Fruit fly (Drosophila melanogaster) whole organism, prepupa: Measurements from ENCODE around the gene Sil1.

Source experiments
- Blimp-1 ChIP-seq: fragments of 200-800 bp; sonication (Bioruptor generic); optimal IDR thresholded peaks from 3 replicates; lab custom pipeline; 2017; ENCODE audit warnings: missing biosample characterization, missing genetic modification characterization, mild to moderate bottlenecking, moderate library complexity, missing genetic modification reagents
- CG10669 ChIP-seq: fragments of 200-800 bp; sonication (Bioruptor generic); optimal IDR thresholded peaks from 3 replicates; lab custom pipeline; 2018; ENCODE audit warnings: missing biosample characterization, mild to moderate bottlenecking, missing genetic modification characterization, moderate library complexity
- CG11294 ChIP-seq: fragments of 200-800 bp; sonication (Bioruptor generic); IDR thresholded peaks from 2 replicates; pipeline ENCODE4 v1.3.6; 2022; ENCODE audit warnings: missing biosample characterization, missing genetic modification characterization
- CG11762 ChIP-seq: fragments of 200-800 bp; sonication (Bioruptor generic); optimal IDR thresholded peaks from 3 replicates; lab custom pipeline; 2016; ENCODE audit warnings: missing biosample characterization, missing genetic modification characterization; ENCODE audit not compliant: insufficient read depth
- CG11902 ChIP-seq: fragments of 200-800 bp; sonication (Bioruptor generic); optimal IDR thresholded peaks from 3 replicates; lab custom pipeline; 2016; ENCODE audit warnings: missing biosample characterization, missing genetic modification characterization
- CG15336 ChIP-seq: fragments of 200-800 bp; sonication (Bioruptor generic); IDR thresholded peaks from 2 replicates; pipeline ENCODE4 v1.3.6; 2022; ENCODE audit warnings: missing biosample characterization, missing genetic modification characterization
- CG1621 ChIP-seq: fragments of 200-800 bp; sonication (Bioruptor generic); optimal IDR thresholded peaks from 3 replicates; lab custom pipeline; 2018; ENCODE audit warnings: missing biosample characterization, mild to moderate bottlenecking, missing genetic modification characterization
- CG3032 ChIP-seq: fragments of 200-800 bp; optimal IDR thresholded peaks from 2 replicates; lab custom pipeline; 2019; ENCODE audit warnings: missing biosample characterization, mild to moderate bottlenecking, missing genetic modification characterization, moderate library complexity
- CG32006 ChIP-seq: fragments of 200-800 bp; sonication (Bioruptor generic); optimal IDR thresholded peaks from 3 replicates; lab custom pipeline; 2017; ENCODE audit warnings: missing biosample characterization, mild to moderate bottlenecking, missing genetic modification characterization
- CG3919 ChIP-seq: fragments of 200-800 bp; sonication (Bioruptor generic); optimal IDR thresholded peaks from 3 replicates; lab custom pipeline; 2016; ENCODE audit warnings: missing biosample characterization, missing genetic modification characterization
- CG4318 ChIP-seq: fragments of 200-800 bp; sonication (Bioruptor generic); optimal IDR thresholded peaks from 3 replicates; lab custom pipeline; 2017; ENCODE audit warnings: missing biosample characterization, mild to moderate bottlenecking, missing genetic modification characterization
- CG6163 ChIP-seq: fragments of 200-800 bp; sonication (Bioruptor generic); IDR thresholded peaks from 3 replicates; pipeline ENCODE4 v1.3.6; 2022; ENCODE audit warnings: missing biosample characterization, missing genetic modification characterization
- CG6276 ChIP-seq: fragments of 200-800 bp; sonication (Bioruptor generic); optimal IDR thresholded peaks from 2 replicates; lab custom pipeline; 2017; ENCODE audit warnings: missing biosample characterization, mild to moderate bottlenecking, missing genetic modification characterization
- CG6792 ChIP-seq: fragments of 200-800 bp; sonication (Bioruptor generic); optimal IDR thresholded peaks from 3 replicates; lab custom pipeline; 2016; ENCODE audit warnings: missing biosample characterization, missing genetic modification characterization
- CG6808 ChIP-seq: fragments of 200-800 bp; sonication (Bioruptor generic); optimal IDR thresholded peaks from 3 replicates; lab custom pipeline; 2017; ENCODE audit warnings: missing biosample characterization, missing genetic modification characterization, mild to moderate bottlenecking, moderate library complexity, missing genetic modification reagents
- CG6854 ChIP-seq: fragments of 200-800 bp; sonication (Bioruptor generic); optimal IDR thresholded peaks from 2 replicates; lab custom pipeline; 2017; ENCODE audit warnings: missing biosample characterization, mild to moderate bottlenecking, missing genetic modification characterization
- CG8319 ChIP-seq: fragments of 200-800 bp; sonication (Bioruptor generic); optimal IDR thresholded peaks from 3 replicates; lab custom pipeline; 2016; ENCODE audit warnings: missing biosample characterization, missing genetic modification characterization
- Eip75B ChIP-seq: fragments of 200-800 bp; sonication (Bioruptor generic); optimal IDR thresholded peaks from 3 replicates; lab custom pipeline; 2016; ENCODE audit warnings: missing biosample characterization, missing genetic modification characterization
- Eip78C ChIP-seq: fragments of 200-800 bp; sonication (Bioruptor generic); peaks from one replicate; lab custom pipeline; 2016; ENCODE audit warnings: missing biosample characterization, missing genetic modification characterization
- Ets96B ChIP-seq: fragments of 200-800 bp; optimal IDR thresholded peaks from 2 replicates; lab custom pipeline; 2019; ENCODE audit warnings: missing biosample characterization, mild to moderate bottlenecking, missing genetic modification characterization, moderate library complexity
- Gug ChIP-seq: fragments of 200-800 bp; sonication (Bioruptor generic); IDR thresholded peaks from 2 replicates; pipeline ENCODE4 v1.3.6; 2022; ENCODE audit warnings: missing biosample characterization, missing genetic modification characterization
- Hr38 ChIP-seq: sonication (Bioruptor generic); optimal IDR thresholded peaks from 2 replicates; lab custom pipeline; 2016; ENCODE audit warnings: missing biosample characterization, missing genetic modification characterization
- Hr4 ChIP-seq: fragments of 200-800 bp; sonication (Bioruptor generic); optimal IDR thresholded peaks from 3 replicates; lab custom pipeline; 2016; ENCODE audit warnings: missing biosample characterization, missing genetic modification characterization
- Smox ChIP-seq: fragments of 200-800 bp; sonication (Bioruptor generic); optimal IDR thresholded peaks from 3 replicates; lab custom pipeline; 2016; ENCODE audit warnings: missing biosample characterization, missing genetic modification characterization
- Sox102F ChIP-seq: fragments of 200-800 bp; sonication (Bioruptor generic); optimal IDR thresholded peaks from 2 replicates; lab custom pipeline; 2016; ENCODE audit warnings: missing biosample characterization, mild to moderate bottlenecking, missing genetic modification characterization
- Sox14 ChIP-seq: fragments of 200-800 bp; sonication (Bioruptor generic); optimal IDR thresholded peaks from 3 replicates; lab custom pipeline; 2016; ENCODE audit warnings: missing biosample characterization, missing genetic modification characterization
- Sox15 ChIP-seq: fragments of 200-800 bp; sonication (Bioruptor generic); optimal IDR thresholded peaks from 3 replicates; lab custom pipeline; 2016; ENCODE audit warnings: missing biosample characterization, missing genetic modification characterization
- achi ChIP-seq: fragments of 200-800 bp; sonication (Bioruptor generic); optimal IDR thresholded peaks from 3 replicates; lab custom pipeline; 2016; ENCODE audit warnings: missing biosample characterization, missing genetic modification characterization
- acj6 ChIP-seq: fragments of 200-800 bp; sonication (Bioruptor generic); optimal IDR thresholded peaks from 3 replicates; lab custom pipeline; 2016; ENCODE audit warnings: missing biosample characterization, missing genetic modification characterization
- cyc ChIP-seq: fragments of 200-800 bp; sonication (Bioruptor generic); optimal IDR thresholded peaks from 3 replicates; lab custom pipeline; 2016; ENCODE audit warnings: missing biosample characterization, missing genetic modification characterization
- dac ChIP-seq: fragments of 200-800 bp; sonication (Bioruptor generic); optimal IDR thresholded peaks from 2 replicates; lab custom pipeline; 2017; ENCODE audit warnings: missing biosample characterization, mild to moderate bottlenecking, missing genetic modification characterization
- dsx ChIP-seq: fragments of 200-800 bp; optimal IDR thresholded peaks from 3 replicates; lab custom pipeline; 2019; ENCODE audit warnings: missing biosample characterization, mild to moderate bottlenecking, missing genetic modification characterization, moderate library complexity; ENCODE audit not compliant: poor library complexity, severe bottlenecking
- fd85E ChIP-seq: fragments of 200-800 bp; sonication (Bioruptor generic); optimal IDR thresholded peaks from 3 replicates; lab custom pipeline; 2016; ENCODE audit warnings: missing biosample characterization, missing genetic modification characterization
- fkh ChIP-seq: fragments of 200-800 bp; sonication (Bioruptor generic); optimal IDR thresholded peaks from 3 replicates; lab custom pipeline; 2017; ENCODE audit warnings: missing biosample characterization, mild to moderate bottlenecking, missing genetic modification characterization, moderate library complexity
- lz ChIP-seq: fragments of 200-800 bp; sonication (Bioruptor generic); optimal IDR thresholded peaks from 3 replicates; lab custom pipeline; 2016; ENCODE audit warnings: missing biosample characterization, missing genetic modification characterization
- net ChIP-seq: fragments of 200-800 bp; sonication (Bioruptor generic); optimal IDR thresholded peaks from 3 replicates; lab custom pipeline; 2016; ENCODE audit warnings: missing biosample characterization, missing genetic modification characterization
- pdm3 ChIP-seq: fragments of 200-800 bp; sonication (Bioruptor generic); optimal IDR thresholded peaks from 3 replicates; lab custom pipeline; 2016; ENCODE audit warnings: missing biosample characterization, missing genetic modification characterization
- spab ChIP-seq: fragments of 200-800 bp; sonication (Bioruptor generic); optimal IDR thresholded peaks from 2 replicates; lab custom pipeline; 2017; ENCODE audit warnings: missing biosample characterization, mild to moderate bottlenecking, missing genetic modification characterization, missing genetic modification reagents
- ss ChIP-seq, 2 experiments: fragments of 200-800 bp; sonication (Bioruptor generic); optimal IDR thresholded peaks; 2 replicates in 1 of 2; 3 replicates in 1 of 2; lab custom pipeline; 2017 to 2018; ENCODE audit warnings: mild to moderate bottlenecking in 2 of 2, missing biosample characterization in 2 of 2, missing genetic modification characterization in 2 of 2, moderate library complexity in 1 of 2
- svp ChIP-seq: fragments of 200-800 bp; sonication (Bioruptor generic); peaks from one replicate; lab custom pipeline; 2016; ENCODE audit warnings: missing biosample characterization, missing genetic modification characterization
- topi ChIP-seq: fragments of 200-800 bp; sonication (Bioruptor generic); optimal IDR thresholded peaks from 3 replicates; lab custom pipeline; 2016; ENCODE audit warnings: missing biosample characterization, missing genetic modification characterization
- vri ChIP-seq: fragments of 200-800 bp; sonication (Bioruptor generic); optimal IDR thresholded peaks from 3 replicates; lab custom pipeline; 2016; ENCODE audit warnings: missing biosample characterization, mild to moderate bottlenecking, missing genetic modification characterization

Sil1 gene

DNA sequence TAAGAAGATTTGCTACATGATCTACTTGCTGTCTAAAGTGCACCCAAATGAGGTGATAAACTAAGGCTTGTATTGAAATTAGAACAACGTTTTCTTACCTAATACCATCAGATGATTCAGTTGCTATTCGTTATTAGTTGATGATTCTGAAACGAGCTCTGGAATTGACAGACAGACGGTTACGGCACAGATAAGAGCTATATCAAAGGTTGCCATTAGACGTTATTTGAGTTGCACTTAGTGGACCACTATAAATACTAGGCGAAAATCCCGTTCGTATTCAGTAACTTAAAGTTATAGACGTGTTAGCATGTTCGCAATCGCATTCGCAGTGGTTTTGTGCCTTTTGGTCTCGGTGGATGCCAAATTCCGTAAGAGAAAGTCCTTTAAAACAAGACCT, 4.6 kb upstream of the Sil1 start, which contains the start of gene to:
Gene to (plus strand): TSS at position 301 of the 400 bp plus-strand sequence.
- no peak for TF ChIP-seq achi (GFP tag; lab: Kevin White, UChicago)
- TF ChIP-seq Gug (GFP tag; lab: Robert Waterston, UW): no peak
- TF ChIP-seq CG3919: no peak
- no peak for TF ChIP-seq CG11294 (GFP tag; lab: Robert Waterston, UW)
- TF ChIP-seq CG11902: no peak
- no peak for TF ChIP-seq CG6276
- no peak for TF ChIP-seq cyc (GFP tag; lab: Kevin White, UChicago)
- no peak for TF ChIP-seq CG8319 (GFP tag; lab: Kevin White, UChicago)
- TF ChIP-seq acj6 (GFP tag; lab: Kevin White, UChicago): no peak
- no peak for TF ChIP-seq fkh (GFP tag; lab: Kevin White, UChicago)
- TF ChIP-seq Sox102F (GFP tag; lab: Kevin White, UChicago): no peak
- no peak for TF ChIP-seq dac (GFP tag; lab: Kevin White, UChicago)
- no peak for TF ChIP-seq CG6808 (GFP tag; lab: Kevin White, UChicago)
- no peak for TF ChIP-seq svp (GFP tag; lab: Kevin White, UChicago)
- no peak for TF ChIP-seq pdm3

DNA sequence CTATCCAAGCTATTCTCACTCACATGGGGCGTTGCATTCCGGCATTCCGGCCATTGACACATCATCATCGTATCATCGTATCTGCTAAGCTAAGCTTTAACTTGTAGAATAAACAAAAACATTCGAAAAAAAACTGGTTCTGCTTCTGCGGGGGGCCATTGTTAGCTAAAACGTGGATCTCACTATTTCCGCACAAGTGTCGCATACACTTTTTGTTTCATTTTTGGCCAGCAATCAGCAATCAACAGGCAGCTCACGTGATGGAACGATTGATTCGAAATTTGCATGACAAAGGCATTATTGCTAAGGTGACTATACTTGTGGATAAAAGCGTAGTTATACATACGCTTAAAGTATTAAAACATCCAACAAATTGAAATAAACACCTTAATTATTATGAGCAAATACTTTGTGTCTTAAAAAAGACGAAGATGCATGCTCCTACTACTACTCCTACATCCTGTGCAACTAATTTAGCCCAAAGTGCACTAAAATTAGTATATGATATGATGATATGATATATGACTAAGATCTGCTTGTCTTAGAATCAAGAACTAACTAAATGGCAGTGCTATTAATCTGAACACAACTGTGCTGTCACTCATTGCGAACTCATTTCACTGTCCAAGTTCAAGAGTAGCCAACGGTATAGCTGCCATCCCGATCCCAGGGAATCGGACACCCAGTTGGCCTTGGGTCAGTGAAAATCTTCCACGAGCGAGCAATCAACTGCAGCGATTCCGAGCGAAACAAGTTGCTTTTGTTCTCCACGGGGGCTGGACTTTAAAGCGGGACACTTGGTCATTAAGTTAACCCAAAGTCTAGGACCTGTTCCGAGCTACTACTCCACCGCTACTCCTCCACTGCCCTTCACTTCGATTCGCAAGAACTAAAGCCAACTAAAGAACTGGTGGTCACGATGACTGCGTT, 3.7 kb upstream of the Sil1 start:
- TF ChIP-seq Sox14 (GFP tag; lab: Kevin White, UChicago) (no peak), lz (GFP tag; lab: Kevin White, UChicago) (no peak), CG4318 (GFP tag; lab: Kevin White, UChicago) (no peak), CG15336 (GFP tag; lab: Robert Waterston, UW) (no peak), CG8319 (GFP tag; lab: Kevin White, UChicago) (no peak), dac (GFP tag; lab: Kevin White, UChicago) (no peak), spab (GFP tag; lab: Kevin White, UChicago) (peak; percentile 22), fd85E (GFP tag; lab: Kevin White, UChicago) (no peak), Eip75B (GFP tag; lab: Kevin White, UChicago) (peak; percentile 31), achi (GFP tag; lab: Kevin White, UChicago) (no peak), Hr4 (GFP tag; lab: Kevin White, UChicago) (no peak), ss (GFP tag; optimal IDR thresholded peaks at IDR 0.05; lab: Kevin White, UChicago) (peak; percentile 28 to 32), CG11294 (GFP tag; lab: Robert Waterston, UW) (no peak), topi (GFP tag; lab: Kevin White, UChicago) (no peak), vri (GFP tag; lab: Kevin White, UChicago) (no peak), Eip78C (GFP tag; lab: Kevin White, UChicago) (peak; percentile 78), CG6854 (GFP tag; lab: Kevin White, UChicago) (no peak), CG11762 (GFP tag; lab: Kevin White, UChicago) (no peak), CG32006 (no peak), Blimp-1 (GFP tag; lab: Kevin White, UChicago) (no peak), Hr38 (GFP tag; lab: Kevin White, UChicago) (no peak), Gug (GFP tag; lab: Robert Waterston, UW) (no peak), svp (GFP tag; lab: Kevin White, UChicago) (no peak), CG6808 (GFP tag; lab: Kevin White, UChicago) (peak; percentile 47), CG6163 (GFP tag; lab: Robert Waterston, UW) (no peak), CG3032 (tag; lab: Kevin White, UChicago) (peak; percentile 42), Smox (GFP tag; lab: Kevin White, UChicago) (no peak), Ets96B (tag; lab: Kevin White, UChicago) (peak; percentile 39), dsx (GFP tag; lab: Kevin White, UChicago) (peak; percentile 56), CG1621 (peak; percentile 45), net (GFP tag; lab: Kevin White, UChicago) (no peak), Sox15 (GFP tag; lab: Kevin White, UChicago) (no peak), CG10669 (GFP tag; lab: Kevin White, UChicago) (peak; percentile 31), CG3919 (peak; percentile 6), CG6792 (GFP tag; lab: Kevin White, UChicago) (no peak)
